Fruit fly (Drosophila melanogaster): Measurements from ENCODE around the gene Lk.

Lk gene

DNA sequence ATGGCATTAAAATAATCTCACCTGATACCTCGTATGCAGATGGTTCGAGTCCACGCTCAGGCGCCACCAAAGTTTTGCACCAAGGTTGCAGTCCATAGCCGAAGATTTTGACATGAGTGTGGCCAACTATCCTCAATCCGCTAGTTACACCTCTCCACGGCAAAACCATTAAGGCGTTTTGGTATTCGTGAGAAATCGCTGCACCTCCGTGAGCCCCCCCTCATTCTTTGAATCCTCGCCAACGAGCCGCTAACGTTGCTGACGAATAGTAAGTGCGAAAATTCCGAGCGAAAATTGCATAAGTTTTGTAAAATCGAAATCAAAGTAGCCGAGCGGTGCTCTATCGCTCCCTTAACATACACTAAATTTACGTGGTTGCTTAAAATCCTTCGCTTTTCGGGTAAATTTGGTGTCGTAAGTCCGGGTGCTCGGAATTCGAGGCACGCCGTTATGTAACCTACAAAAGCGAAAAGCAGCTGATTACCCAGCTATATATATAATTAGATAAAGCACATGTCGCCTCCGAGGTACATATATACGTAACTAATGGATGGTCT lies 23.1 kb downstream of the Lk start, which contains the start of gene Mpcp2:
Mpcp2 (plus strand) TSS at position 217 of the 557 bp plus-strand sequence.
- TF ChIP-seq tll (GFP tag; optimal IDR thresholded peaks at IDR 0.05) (no peak), ara (GFP tag; IDR thresholded peaks at IDR 0.05) (no peak), ATbp (GFP tag; optimal IDR thresholded peaks at IDR 0.05) (no peak), CG1602 (GFP tag; optimal IDR thresholded peaks at IDR 0.05) (no peak), CG34224 (GFP tag; IDR thresholded peaks at IDR 0.05; ENCODE audit: partially characterized antibody) (peak; percentile 41; the same call in 1 of the 3 replicates), CG15601 (tag; optimal IDR thresholded peaks at IDR 0.05) (peak; percentile 58), CG10431 (GFP tag; optimal IDR thresholded peaks at IDR 0.05) (no peak), Opbp (GFP tag; IDR thresholded peaks at IDR 0.05; ENCODE audit: partially characterized antibody) (peak; percentile 74), Bgb (GFP tag; IDR thresholded peaks at IDR 0.05; ENCODE audit: partially characterized antibody) (peak; percentile 72), Elba2 (GFP tag; optimal IDR thresholded peaks at IDR 0.05) (no peak), bowl (GFP tag; IDR thresholded peaks at IDR 0.05) (no peak), Neu2 (GFP tag; optimal IDR thresholded peaks at IDR 0.05; ENCODE audit: borderline replicate concordance) (no peak), vnd (GFP tag; IDR thresholded peaks at IDR 0.05; ENCODE audit: partially characterized antibody) (no peak), ewg (GFP tag; optimal IDR thresholded peaks at IDR 0.05) (no peak), Ada2b (GFP tag; IDR thresholded peaks at IDR 0.05) (no peak; the same call in 1 of the 2 replicates), CG13894 (tag; optimal IDR thresholded peaks at IDR 0.05) (peak; percentile 78), Spps (tag; optimal IDR thresholded peaks at IDR 0.05) (peak; percentile 30), NC2β (GFP tag; optimal IDR thresholded peaks at IDR 0.05) (peak; percentile 15), CoRest (tag; optimal IDR thresholded peaks at IDR 0.05) (peak; percentile 52), ken (GFP tag; IDR thresholded peaks at IDR 0.05) (no peak), kni (GFP tag; optimal IDR thresholded peaks at IDR 0.05) (peak; percentile 36), CG2875 (GFP tag; optimal IDR thresholded peaks at IDR 0.05) (no peak), ttk (GFP tag; IDR thresholded peaks at IDR 0.05) (no peak), CG32767 (GFP tag; IDR thresholded peaks at IDR 0.05) (no peak; the same call in 1 of the 2 replicates), p53 (GFP tag; optimal IDR thresholded peaks at IDR 0.05) (peak; percentile 29), pzg (GFP tag; optimal IDR thresholded peaks at IDR 0.05) (peak; percentile 99), CG13775 (GFP tag; optimal IDR thresholded peaks at IDR 0.05) (peak; percentile 9), chinmo (GFP tag; IDR thresholded peaks at IDR 0.05; ENCODE audit: partially characterized antibody) (0 out of 4 replicates have a peak, but pooled peaks have one; percentile 52), CG12104 (GFP tag; optimal IDR thresholded peaks at IDR 0.05) (no peak), Tbp (GFP tag; optimal IDR thresholded peaks at IDR 0.05) (no peak), CG4424 (GFP tag; optimal IDR thresholded peaks at IDR 0.05) (no peak), CG14050 (GFP tag; IDR thresholded peaks at IDR 0.05) (no peak), al (GFP tag; IDR thresholded peaks at IDR 0.05) (no peak), Vsx1 (GFP tag; optimal IDR thresholded peaks at IDR 0.05) (no peak), CG31441 (GFP tag; IDR thresholded peaks at IDR 0.05) (peak; percentile 24; the same call in 1 of the 2 replicates), CG18262 (tag; optimal IDR thresholded peaks at IDR 0.05) (no peak), ac (GFP tag; optimal IDR thresholded peaks at IDR 0.05) (no peak), bbx (GFP tag; IDR thresholded peaks at IDR 0.05; ENCODE audit: partially characterized antibody) (peak; percentile 71), hkb (optimal IDR thresholded peaks at IDR 0.05) (peak; percentile 71), hkb (GFP tag; IDR thresholded peaks at IDR 0.05) (peak; percentile 40; the same call in 1 of the 2 replicates), slp2 (GFP tag; optimal IDR thresholded peaks at IDR 0.05) (no peak), CG6654 (GFP tag; optimal IDR thresholded peaks at IDR 0.05) (no peak), CG31365 (tag; optimal IDR thresholded peaks at IDR 0.05) (peak; percentile 17), lab (GFP tag; optimal IDR thresholded peaks at IDR 0.05) (peak; percentile 72), CG8944 (GFP tag; optimal IDR thresholded peaks at IDR 0.05) (no peak), Max (GFP tag; optimal IDR thresholded peaks at IDR 0.05) (no peak), CG17568 (GFP tag; optimal IDR thresholded peaks at IDR 0.05) (no peak), Side (GFP tag; optimal IDR thresholded peaks at IDR 0.05) (no peak), Gsc (GFP tag; IDR thresholded peaks at IDR 0.05) (no peak), Mrtf (GFP tag; IDR thresholded peaks at IDR 0.05) (no peak)
